Worm (Caenorhabditis elegans) whole organism, L3 larva: Measurements from ENCODE around the gene D1044.6.

Experiments
- fkh-10 ChIP-seq: sonication (generic microtip); optimal IDR thresholded peaks from 2 replicates; lab custom pipeline; 2017; ENCODE audit warnings: missing biosample characterization, missing genetic modification reagents, missing genetic modification characterization
- nhr-23 ChIP-seq: fragments of 150-350 bp; optimal IDR thresholded peaks from 2 replicates; lab custom pipeline; 2014; ENCODE audit warnings: missing biosample characterization, missing genetic modification reagents, missing genetic modification characterization
- nhr-25 ChIP-seq: sonication (generic microtip); optimal IDR thresholded peaks from 2 replicates; lab custom pipeline; 2017; ENCODE audit warnings: missing biosample characterization, missing genetic modification characterization
- pha-4 ChIP-seq: fragments of 150-350 bp; optimal IDR thresholded peaks from 2 replicates; lab custom pipeline; 2014; ENCODE audit warnings: missing biosample characterization, missing genetic modification reagents, missing genetic modification characterization
- snpc-4 ChIP-seq: fragments of 150-350 bp; optimal IDR thresholded peaks from 2 replicates; lab custom pipeline; 2014; ENCODE audit warnings: missing biosample characterization, missing genetic modification characterization
- unc-39 ChIP-seq: sonication (generic microtip); optimal IDR thresholded peaks from 4 replicates; lab custom pipeline; 2017; ENCODE audit warnings: missing biosample characterization, missing genetic modification characterization
- unc-62 ChIP-seq: fragments of 150-350 bp; sonication (generic microtip); optimal IDR thresholded peaks from 4 replicates; lab custom pipeline; 2014; ENCODE audit warnings: missing biosample characterization, missing genetic modification reagents, missing genetic modification characterization
- ztf-11 ChIP-seq: fragments of 150-350 bp; optimal IDR thresholded peaks from 2 replicates; lab custom pipeline; 2014; ENCODE audit warnings: missing biosample characterization, missing genetic modification characterization

ce11 chrIII:5570814-5571443, 28.0 kb upstream of the D1044.6 start:
- TF ChIP-seq unc-62 (GFP tag; lab: Kevin White, UChicago) (no peak), snpc-4 (no peak), unc-39 (tag; lab: Kevin White, UChicago) (no peak), ztf-11 (no peak), fkh-10 (GFP tag; lab: Kevin White, UChicago) (no peak), nhr-25 (tag; lab: Kevin White, UChicago) (no peak), nhr-23 (tag; lab: Kevin White, UChicago) (no peak), pha-4 (tag; lab: Kevin White, UChicago) (no peak)
